Fruit fly (Drosophila melanogaster) whole organism: ENCODE results near the gene HDAC3.

ENCODE experiments used
- CG8478 ChIP-seq: fragments of >200 bp; optimal IDR thresholded peaks from 2 replicates; lab custom pipeline; 2018; ENCODE audit warnings: inconsistent platforms
- EcR ChIP-seq, 2 experiments: fragments of >200 bp; optimal IDR thresholded peaks; 2 replicates each; lab custom pipeline; 2017; ENCODE audit warnings: missing biosample characterization in 2 of 2, missing genetic modification characterization in 2 of 2, missing genetic modification reagents in 2 of 2
- pan ChIP-seq: fragments of >200 bp; optimal IDR thresholded peaks from 2 replicates; lab custom pipeline; 2017
- usp ChIP-seq: fragments of >200 bp; optimal IDR thresholded peaks from 2 replicates; lab custom pipeline; 2017; ENCODE audit warnings: missing biosample characterization, missing genetic modification characterization, mixed read lengths

- TF ChIP-seq CG8478 (lab: Kevin White, UChicago) (no peak), pan (lab: Kevin White, UChicago) (no peak), EcR (GFP tag; optimal IDR thresholded peaks at IDR 0.05; lab: Kevin White, UChicago) (no peak), usp (GFP tag; lab: Kevin White, UChicago) (no peak)
These were observed 45.4 kb upstream of the HDAC3 start for dm6 chr3R:5519789-5520188.
